Worm (Caenorhabditis elegans) whole organism, mixed stage, embryonic: Measurements from ENCODE around the gene dgn-1.

Source experiments
- mab-5 ChIP-seq: fragments of 150-350 bp; optimal IDR thresholded peaks from 2 replicates; lab custom pipeline; 2014; ENCODE audit warnings: missing biosample characterization, missing genetic modification characterization
- nhr-237 ChIP-seq: fragments of 150-350 bp; optimal IDR thresholded peaks from 2 replicates; lab custom pipeline; 2014; ENCODE audit warnings: missing biosample characterization, missing genetic modification characterization
- unc-120 ChIP-seq: sonication (generic microtip); optimal IDR thresholded peaks from 2 replicates; lab custom pipeline; 2017; ENCODE audit warnings: missing genetic modification characterization, missing compliant biosample characterization; ENCODE audit not compliant: poor library complexity, severe bottlenecking
- unc-39 ChIP-seq: fragments of 150-350 bp; optimal IDR thresholded peaks from 2 replicates; lab custom pipeline; 2014; ENCODE audit warnings: missing biosample characterization, missing genetic modification characterization
- zip-8 ChIP-seq: fragments of 150-350 bp; optimal IDR thresholded peaks from 2 replicates; lab custom pipeline; 2014; ENCODE audit warnings: missing biosample characterization, missing genetic modification characterization

ce11 chrX:10900952-10901351, 27.8 kb downstream of the dgn-1 start:
- no peak for TF ChIP-seq zip-8 (tag; lab: Kevin White, UChicago)
- TF ChIP-seq nhr-237 (tag; lab: Kevin White, UChicago): no peak
- no peak for TF ChIP-seq unc-39 (tag; lab: Kevin White, UChicago)
- TF ChIP-seq mab-5 (tag; lab: Kevin White, UChicago): no peak
- peak; percentile 86 for TF ChIP-seq unc-120
